Worm (Caenorhabditis elegans) whole organism, L1 larva: Measurements from ENCODE around the gene myrf-1.

Experiments used
- ceh-82 ChIP-seq, 3 experiments: fragments of 150-350 bp in 1 of 3; sonication (generic microtip) in 2 of 3; optimal IDR thresholded peaks; 2 replicates each; lab custom pipeline; 2014 to 2017; ENCODE audit warnings: missing biosample characterization in 3 of 3, missing genetic modification characterization in 3 of 3
- grh-1 ChIP-seq: fragments of 200-800 bp; sonication (Bioruptor generic); IDR thresholded peaks from 2 replicates; pipeline ENCODE4 v1.3.6; 2022; ENCODE audit warnings: missing genetic modification reagents, missing genetic modification characterization, missing compliant biosample characterization
- lin-13 ChIP-seq: fragments of 150-350 bp; optimal IDR thresholded peaks from 2 replicates; lab custom pipeline; 2014; ENCODE audit warnings: missing biosample characterization, missing genetic modification reagents, missing genetic modification characterization
- lin-39 ChIP-seq: fragments of 150-350 bp; optimal IDR thresholded peaks from 2 replicates; lab custom pipeline; 2014; ENCODE audit warnings: missing biosample characterization, missing genetic modification reagents, missing genetic modification characterization
- nhr-90 ChIP-seq: sonication (generic microtip); optimal IDR thresholded peaks from 2 replicates; lab custom pipeline; 2016; ENCODE audit warnings: mild to moderate bottlenecking, missing genetic modification characterization, missing compliant biosample characterization; ENCODE audit not compliant: poor library complexity
- rnt-1 ChIP-seq: sonication (generic microtip); optimal IDR thresholded peaks from 2 replicates; lab custom pipeline; 2016; ENCODE audit warnings: mild to moderate bottlenecking, missing genetic modification characterization, moderate library complexity, missing compliant biosample characterization
- sox-4 ChIP-seq: sonication (generic microtip); optimal IDR thresholded peaks from 2 replicates; lab custom pipeline; 2016; ENCODE audit warnings: missing genetic modification characterization, missing compliant biosample characterization
- sptf-1 ChIP-seq: fragments of 150-350 bp; optimal IDR thresholded peaks from 2 replicates; lab custom pipeline; 2014; ENCODE audit warnings: missing biosample characterization, missing genetic modification characterization
- tlp-1 ChIP-seq: fragments of 150-350 bp; optimal IDR thresholded peaks from 2 replicates; lab custom pipeline; 2014; ENCODE audit warnings: missing biosample characterization, missing genetic modification characterization

ce11 chrII:10543457-10544137 lies 41.3 kb upstream of the myrf-1 start:
- TF ChIP-seq ceh-82 (tag; optimal IDR thresholded peaks at IDR 0.05; lab: Kevin White, UChicago) (no peak), tlp-1 (tag; lab: Kevin White, UChicago) (no peak), lin-39 (tag; lab: Kevin White, UChicago) (no peak), sptf-1 (no peak), rnt-1 (tag; lab: Kevin White, UChicago) (no peak), grh-1 (GFP tag; lab: Robert Waterston, UW) (no peak), nhr-90 (no peak), lin-13 (GFP tag; lab: Kevin White, UChicago) (no peak), sox-4 (tag; lab: Kevin White, UChicago) (no peak)
